Worm (Caenorhabditis elegans) whole organism, L1 larva: ENCODE data around the gene nhr-48.

Experiments
- C16A3.4 ChIP-seq: fragments of 150-350 bp; optimal IDR thresholded peaks from 2 replicates; lab custom pipeline; 2014; ENCODE audit warnings: missing biosample characterization, missing genetic modification characterization
- C34B4.2 ChIP-seq: sonication (generic microtip); optimal IDR thresholded peaks from 2 replicates; lab custom pipeline; 2017; ENCODE audit warnings: mild to moderate bottlenecking, missing genetic modification characterization, missing compliant biosample characterization
- F16B12.6 ChIP-seq: fragments of 150-350 bp; optimal IDR thresholded peaks from 2 replicates; lab custom pipeline; 2014; ENCODE audit warnings: missing biosample characterization, missing genetic modification characterization
- Y116A8C.19 ChIP-seq: sonication (generic microtip); optimal IDR thresholded peaks from 2 replicates; lab custom pipeline; 2016; ENCODE audit warnings: missing compliant biosample characterization, missing genetic modification characterization, borderline replicate concordance
- ama-1 ChIP-seq: fragments of 150-350 bp; optimal IDR thresholded peaks from 2 replicates; lab custom pipeline; 2014
- blmp-1 ChIP-seq: fragments of 150-350 bp; optimal IDR thresholded peaks from 2 replicates; lab custom pipeline; 2014; ENCODE audit warnings: missing biosample characterization, missing genetic modification characterization
- ceh-63 ChIP-seq: fragments of 200-800 bp; sonication (Bioruptor generic); optimal IDR thresholded peaks from 2 replicates; lab custom pipeline; 2018; ENCODE audit warnings: mild to moderate bottlenecking, missing genetic modification characterization, missing compliant biosample characterization
- ceh-82 ChIP-seq, 3 experiments: fragments of 150-350 bp in 1 of 3; sonication (generic microtip) in 2 of 3; optimal IDR thresholded peaks; 2 replicates each; lab custom pipeline; 2014 to 2017; ENCODE audit warnings: missing biosample characterization in 3 of 3, missing genetic modification characterization in 3 of 3
- ces-1 ChIP-seq: fragments of 150-350 bp; optimal IDR thresholded peaks from 2 replicates; lab custom pipeline; 2014; ENCODE audit warnings: missing biosample characterization, missing genetic modification reagents, missing genetic modification characterization
- dpl-1 ChIP-seq, 3 experiments: fragments of 150-350 bp in 2 of 3; sonication (generic microtip) in 1 of 3; optimal IDR thresholded peaks; 2 replicates each; lab custom pipeline; 2014 to 2017; ENCODE audit warnings: missing biosample characterization in 3 of 3, missing genetic modification characterization in 3 of 3, missing genetic modification reagents in 3 of 3
- efl-1 ChIP-seq, 4 experiments: fragments of 150-350 bp; optimal IDR thresholded peaks in 3 of 4; peaks in 1 of 4; 1 replicate in 1 of 4; 2 replicates in 3 of 4; lab custom pipeline; 2014; ENCODE audit warnings: missing biosample characterization in 2 of 4, missing genetic modification characterization in 2 of 4, missing genetic modification reagents in 2 of 4
- efl-3 ChIP-seq: fragments of 200-800 bp; sonication (Bioruptor generic); optimal IDR thresholded peaks from 2 replicates; lab custom pipeline; 2018; ENCODE audit warnings: mild to moderate bottlenecking, missing genetic modification characterization, missing compliant biosample characterization
- egl-13 ChIP-seq: sonication (generic microtip); optimal IDR thresholded peaks from 2 replicates; lab custom pipeline; 2016; ENCODE audit warnings: missing genotype, missing genetic modification reagents, missing genetic modification characterization, missing compliant biosample characterization
- ets-5 ChIP-seq: fragments of 200-800 bp; sonication (Bioruptor generic); IDR thresholded peaks from 2 replicates; pipeline ENCODE4 v1.3.6; 2022; ENCODE audit warnings: missing genetic modification characterization, missing compliant biosample characterization
- fkh-10 ChIP-seq: sonication (generic microtip); optimal IDR thresholded peaks from 2 replicates; lab custom pipeline; 2017; ENCODE audit warnings: missing biosample characterization, missing genetic modification reagents, missing genetic modification characterization
- grh-1 ChIP-seq: fragments of 200-800 bp; sonication (Bioruptor generic); IDR thresholded peaks from 2 replicates; pipeline ENCODE4 v1.3.6; 2022; ENCODE audit warnings: missing genetic modification reagents, missing genetic modification characterization, missing compliant biosample characterization
- hlh-17 ChIP-seq: fragments of 200-800 bp; sonication (Bioruptor generic); optimal IDR thresholded peaks from 2 replicates; lab custom pipeline; 2018; ENCODE audit warnings: missing genetic modification characterization, mild to moderate bottlenecking, missing compliant biosample characterization, moderate library complexity, borderline replicate concordance
- hlh-4 ChIP-seq: sonication (generic microtip); optimal IDR thresholded peaks from 2 replicates; lab custom pipeline; 2016; ENCODE audit warnings: mild to moderate bottlenecking, missing genetic modification characterization, missing compliant biosample characterization
- jun-1 ChIP-seq: fragments of 150-350 bp; optimal IDR thresholded peaks from 2 replicates; lab custom pipeline; 2014; ENCODE audit warnings: missing biosample characterization, missing genetic modification reagents, missing genetic modification characterization
- lin-14 ChIP-seq: fragments of 200-800 bp; sonication (Bioruptor generic); optimal IDR thresholded peaks from 2 replicates; lab custom pipeline; 2018; ENCODE audit warnings: mild to moderate bottlenecking, missing genetic modification characterization, moderate library complexity, missing compliant biosample characterization
- lin-15B ChIP-seq: fragments of 150-350 bp; sonication (generic microtip); optimal IDR thresholded peaks from 3 replicates; lab custom pipeline; 2014; ENCODE audit warnings: missing biosample characterization, missing genetic modification characterization
- lin-39 ChIP-seq: fragments of 150-350 bp; optimal IDR thresholded peaks from 2 replicates; lab custom pipeline; 2014; ENCODE audit warnings: missing biosample characterization, missing genetic modification reagents, missing genetic modification characterization
- lir-3 ChIP-seq: sonication (generic microtip); optimal IDR thresholded peaks from 2 replicates; lab custom pipeline; 2016; ENCODE audit warnings: mild to moderate bottlenecking, missing genetic modification characterization, moderate library complexity, missing compliant biosample characterization; ENCODE audit not compliant: poor library complexity
- mab-9 ChIP-seq: fragments of 200-800 bp; sonication (Bioruptor generic); IDR thresholded peaks from 2 replicates; pipeline ENCODE4 v1.3.6; 2022; ENCODE audit warnings: missing genetic modification reagents, missing genetic modification characterization, missing compliant biosample characterization
- mep-1 ChIP-seq: fragments of 150-350 bp; optimal IDR thresholded peaks from 2 replicates; lab custom pipeline; 2014; ENCODE audit warnings: missing biosample characterization, missing genetic modification characterization
- nhr-11 ChIP-seq: fragments of 150-350 bp; optimal IDR thresholded peaks from 2 replicates; lab custom pipeline; 2014; ENCODE audit warnings: missing biosample characterization, missing genetic modification characterization
- nhr-237 ChIP-seq: fragments of 150-350 bp; optimal IDR thresholded peaks from 2 replicates; lab custom pipeline; 2014; ENCODE audit warnings: missing biosample characterization, missing genetic modification characterization
- nhr-47 ChIP-seq: sonication (generic microtip); optimal IDR thresholded peaks from 2 replicates; lab custom pipeline; 2016; ENCODE audit warnings: mild to moderate bottlenecking, missing genetic modification characterization, moderate library complexity, missing compliant biosample characterization
- nhr-71 ChIP-seq: sonication (generic microtip); optimal IDR thresholded peaks from 2 replicates; lab custom pipeline; 2016; ENCODE audit warnings: mild to moderate bottlenecking, missing genetic modification characterization, moderate library complexity, missing compliant biosample characterization
- nhr-76 ChIP-seq: sonication (generic microtip); optimal IDR thresholded peaks from 2 replicates; lab custom pipeline; 2017; ENCODE audit warnings: missing biosample characterization, missing genetic modification characterization
- nhr-77 ChIP-seq: fragments of 150-350 bp; optimal IDR thresholded peaks from 2 replicates; lab custom pipeline; 2014; ENCODE audit warnings: missing biosample characterization, missing genetic modification characterization
- nhr-85 ChIP-seq: sonication (generic microtip); peaks from one replicate; lab custom pipeline; 2016; ENCODE audit warnings: missing genetic modification characterization, inconsistent platforms, missing compliant biosample characterization
- nhr-90 ChIP-seq: sonication (generic microtip); optimal IDR thresholded peaks from 2 replicates; lab custom pipeline; 2016; ENCODE audit warnings: mild to moderate bottlenecking, missing genetic modification characterization, missing compliant biosample characterization; ENCODE audit not compliant: poor library complexity
- pag-3 ChIP-seq: sonication (generic microtip); optimal IDR thresholded peaks from 2 replicates; lab custom pipeline; 2017; ENCODE audit warnings: missing genetic modification characterization, mild to moderate bottlenecking, missing compliant biosample characterization, antibody characterized with exemption, borderline replicate concordance; ENCODE audit not compliant: insufficient read depth
- pax-3 ChIP-seq: fragments of 200-800 bp; sonication (Bioruptor generic); optimal IDR thresholded peaks from 2 replicates; lab custom pipeline; 2018; ENCODE audit warnings: mild to moderate bottlenecking, missing genetic modification characterization, moderate library complexity, missing compliant biosample characterization
- skn-1 ChIP-seq: fragments of 150-350 bp; optimal IDR thresholded peaks from 2 replicates; lab custom pipeline; 2014; ENCODE audit warnings: missing biosample characterization, missing genetic modification characterization
- snpc-4 ChIP-seq: fragments of 150-350 bp; optimal IDR thresholded peaks from 2 replicates; lab custom pipeline; 2014; ENCODE audit warnings: missing biosample characterization, missing genetic modification characterization
- sptf-1 ChIP-seq: fragments of 150-350 bp; optimal IDR thresholded peaks from 2 replicates; lab custom pipeline; 2014; ENCODE audit warnings: missing biosample characterization, missing genetic modification characterization
- swsn-7 ChIP-seq: sonication (generic microtip); optimal IDR thresholded peaks from 2 replicates; lab custom pipeline; 2016; ENCODE audit warnings: missing genetic modification characterization, missing compliant biosample characterization
- tbx-2 ChIP-seq: sonication (generic microtip); optimal IDR thresholded peaks from 2 replicates; lab custom pipeline; 2016; ENCODE audit warnings: missing genetic modification characterization, missing compliant biosample characterization
- unc-130 ChIP-seq: fragments of 150-350 bp; optimal IDR thresholded peaks from 2 replicates; lab custom pipeline; 2017; ENCODE audit warnings: missing biosample characterization, missing genetic modification characterization, inconsistent platforms
- unc-30 ChIP-seq: sonication (generic microtip); optimal IDR thresholded peaks from 2 replicates; lab custom pipeline; 2017; ENCODE audit warnings: missing biosample characterization, missing genetic modification characterization
- unc-86 ChIP-seq: sonication (generic microtip); optimal IDR thresholded peaks from 2 replicates; lab custom pipeline; 2016; ENCODE audit warnings: missing genetic modification characterization, missing compliant biosample characterization
- unc-98 ChIP-seq: fragments of 200-800 bp; sonication (Bioruptor generic); IDR thresholded peaks from 2 replicates; pipeline ENCODE4 v1.3.6; 2022; ENCODE audit warnings: missing genetic modification characterization, missing compliant biosample characterization
- vab-15 ChIP-seq: sonication (generic microtip); optimal IDR thresholded peaks from 2 replicates; lab custom pipeline; 2017; ENCODE audit warnings: missing genotype, mild to moderate bottlenecking, missing genetic modification characterization, missing compliant biosample characterization
- xbp-1 ChIP-seq: sonication (generic microtip); optimal IDR thresholded peaks from 2 replicates; lab custom pipeline; 2016; ENCODE audit warnings: missing genetic modification characterization, missing compliant biosample characterization
- zag-1 ChIP-seq: fragments of 150-350 bp; optimal IDR thresholded peaks from 2 replicates; lab custom pipeline; 2014; ENCODE audit warnings: missing biosample characterization, missing genetic modification characterization
- zip-4 ChIP-seq: fragments of 200-800 bp; sonication (Bioruptor generic); optimal IDR thresholded peaks from 2 replicates; lab custom pipeline; 2018; ENCODE audit warnings: mild to moderate bottlenecking, missing genetic modification characterization, moderate library complexity, missing compliant biosample characterization

Gene nhr-48

DNA sequence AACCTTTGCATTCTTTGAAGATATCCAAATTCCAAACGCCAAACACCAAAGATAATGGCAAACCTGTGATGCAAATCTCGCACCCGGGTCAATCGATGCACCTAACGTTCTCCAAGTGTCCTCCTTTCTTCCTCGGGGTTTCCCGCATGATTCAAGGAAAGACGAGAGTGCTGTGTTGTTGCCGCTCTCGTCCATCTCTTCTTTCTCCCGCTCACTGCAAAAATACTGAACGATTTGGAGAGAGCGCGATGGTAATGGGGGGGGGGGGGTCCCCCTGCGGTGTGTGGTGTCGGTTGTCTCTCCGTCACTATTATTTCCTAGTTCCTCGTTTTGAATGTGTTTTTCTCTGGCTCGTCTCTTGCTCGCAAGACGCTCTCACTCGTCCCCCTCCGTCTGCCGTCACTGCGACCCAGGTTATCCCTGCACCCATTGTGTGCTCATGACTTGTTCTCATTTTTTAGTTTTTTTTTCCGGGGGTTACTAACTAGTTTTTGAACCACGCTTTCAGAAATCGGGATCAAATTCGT, 584 bp upstream of the nhr-48 start (continued):
- TF ChIP-seq snpc-4 (tag; lab: Kevin White, UChicago) = peak; percentile 40
- TF ChIP-seq nhr-47 (tag; lab: Kevin White, UChicago) = peak; percentile 88
- TF ChIP-seq hlh-17 (GFP tag; lab: Kevin White, UChicago) = no peak
- TF ChIP-seq ama-1 (lab: Kevin White, UChicago) = no peak
- peak; percentile 33 for TF ChIP-seq vab-15 (tag; lab: Kevin White, UChicago)
- TF ChIP-seq nhr-71 (tag; lab: Kevin White, UChicago) = peak; percentile 95
- peak; percentile 44; the same call in 1 of the 2 replicates for TF ChIP-seq grh-1 (GFP tag; lab: Robert Waterston, UW)
- TF ChIP-seq C16A3.4 = peak; percentile 77
- no peak for TF ChIP-seq lin-39 (tag; lab: Kevin White, UChicago)
- TF ChIP-seq jun-1 (tag; lab: Kevin White, UChicago) = peak; percentile 83
- peak in 2 of 3 experiments; percentile 26 to 39 for TF ChIP-seq dpl-1 (GFP tag; optimal IDR thresholded peaks at IDR 0.05; lab: Kevin White, UChicago)
- TF ChIP-seq xbp-1 (tag; lab: Kevin White, UChicago) = peak; percentile 67
- peak; percentile 66 for TF ChIP-seq pax-3
- TF ChIP-seq efl-1 (optimal IDR thresholded peaks at IDR 0.05; lab: Kevin White, UChicago) = peak; percentile 23 to 69
- peak in 1 of 2 experiments; percentile 14 for TF ChIP-seq efl-1 (GFP tag; optimal IDR thresholded peaks at IDR 0.05 in 1 of 2; lab: Kevin White, UChicago)
- peak; percentile 89 for TF ChIP-seq nhr-85 (tag; lab: Kevin White, UChicago)
- no peak for TF ChIP-seq lin-15B (tag; lab: Kevin White, UChicago)
- TF ChIP-seq sptf-1 (tag; lab: Kevin White, UChicago) = no peak
- peak; percentile 68 for TF ChIP-seq mep-1 (tag; lab: Kevin White, UChicago)
- TF ChIP-seq nhr-77 = peak; percentile 85
- TF ChIP-seq F16B12.6 (tag; lab: Kevin White, UChicago) = no peak
- TF ChIP-seq lir-3 (tag; lab: Kevin White, UChicago) = peak; percentile 16
- TF ChIP-seq pag-3 (tag; lab: Kevin White, UChicago) = no peak
- no peak for TF ChIP-seq efl-3 (GFP tag; lab: Kevin White, UChicago)
- TF ChIP-seq swsn-7 (tag; lab: Kevin White, UChicago) = peak; percentile 85
- TF ChIP-seq ceh-63 (GFP tag; lab: Kevin White, UChicago) = no peak
- TF ChIP-seq nhr-76 = no peak
- peak; percentile 74 to 81 (median 79) for TF ChIP-seq ceh-82 (tag; optimal IDR thresholded peaks at IDR 0.05; lab: Kevin White, UChicago)
- TF ChIP-seq egl-13 = peak; percentile 80
- 0 out of 2 replicates have a peak, but pooled peaks have one; percentile 24 for TF ChIP-seq mab-9
- no peak for TF ChIP-seq Y116A8C.19 (tag; lab: Kevin White, UChicago)
- peak; percentile 52 for TF ChIP-seq nhr-237 (tag; lab: Kevin White, UChicago)
- TF ChIP-seq, all 84 proteins: peak for 54

DNA sequence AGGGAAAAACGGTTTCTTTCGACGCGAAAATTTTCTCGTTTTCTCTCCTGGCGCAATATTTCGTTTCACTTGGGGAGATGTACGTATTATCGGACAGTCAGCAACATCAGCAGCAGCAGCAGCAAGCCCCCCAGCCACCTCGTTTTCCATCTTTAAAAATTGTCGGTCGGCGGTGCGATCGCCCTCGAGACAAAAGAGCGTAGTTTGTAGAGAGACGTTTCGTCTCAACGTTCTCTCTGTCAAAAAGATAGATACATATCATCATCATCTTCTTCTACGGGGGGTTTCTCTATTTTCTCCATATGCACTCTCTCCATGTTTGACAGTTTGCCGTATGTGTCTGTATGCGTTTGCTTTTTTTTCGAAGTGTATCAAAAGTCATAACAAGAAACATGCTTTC, 1.6 kb downstream of the nhr-48 start:
- no peak for TF ChIP-seq dpl-1 (GFP tag; optimal IDR thresholded peaks at IDR 0.05; lab: Kevin White, UChicago)
- no peak for TF ChIP-seq snpc-4 (tag; lab: Kevin White, UChicago)
- TF ChIP-seq nhr-76 = no peak
- TF ChIP-seq C34B4.2 (tag; lab: Kevin White, UChicago) = no peak
- TF ChIP-seq tbx-2 (tag; lab: Kevin White, UChicago) = peak; percentile 51
- TF ChIP-seq F16B12.6 (tag; lab: Kevin White, UChicago) = no peak
- no peak for TF ChIP-seq lin-15B (tag; lab: Kevin White, UChicago)
- TF ChIP-seq unc-30 = no peak
- peak; percentile 87 for TF ChIP-seq lin-14
- TF ChIP-seq unc-98 = no peak
- TF ChIP-seq blmp-1 (tag; lab: Kevin White, UChicago) = peak; percentile 90
- TF ChIP-seq unc-86 (tag; lab: Kevin White, UChicago) = no peak
- no peak for TF ChIP-seq ces-1
- TF ChIP-seq nhr-11 (tag; lab: Kevin White, UChicago) = no peak
- peak; percentile 53 for TF ChIP-seq nhr-90 (tag; lab: Kevin White, UChicago)
- no peak for TF ChIP-seq sptf-1 (tag; lab: Kevin White, UChicago)
- TF ChIP-seq skn-1 = no peak
- TF ChIP-seq pax-3 = no peak
- TF ChIP-seq zip-4 = no peak
- no peak for TF ChIP-seq hlh-4 (tag; lab: Kevin White, UChicago)
- no peak for TF ChIP-seq zag-1 (tag; lab: Kevin White, UChicago)
- TF ChIP-seq ets-5 (GFP tag; lab: Robert Waterston, UW) = no peak
- TF ChIP-seq unc-130 (tag; lab: Kevin White, UChicago) = no peak
- TF ChIP-seq lin-39 (tag; lab: Kevin White, UChicago) = no peak
- no peak for TF ChIP-seq ama-1 (lab: Kevin White, UChicago)
- no peak for TF ChIP-seq efl-1 (optimal IDR thresholded peaks at IDR 0.05; lab: Kevin White, UChicago)
- TF ChIP-seq efl-1 (GFP tag; optimal IDR thresholded peaks at IDR 0.05 in 1 of 2; lab: Kevin White, UChicago) = peak in 1 of 2 experiments; percentile 71
- no peak for TF ChIP-seq lir-3 (tag; lab: Kevin White, UChicago)
- no peak for TF ChIP-seq fkh-10
- TF ChIP-seq nhr-77 = peak; percentile 64
- peak; percentile 13 for TF ChIP-seq nhr-47 (tag; lab: Kevin White, UChicago)
- TF ChIP-seq mep-1 (tag; lab: Kevin White, UChicago) = no peak
